Worm (Caenorhabditis elegans): ENCODE measurements around the gene sre-44.

sre-44 gene

DNA sequence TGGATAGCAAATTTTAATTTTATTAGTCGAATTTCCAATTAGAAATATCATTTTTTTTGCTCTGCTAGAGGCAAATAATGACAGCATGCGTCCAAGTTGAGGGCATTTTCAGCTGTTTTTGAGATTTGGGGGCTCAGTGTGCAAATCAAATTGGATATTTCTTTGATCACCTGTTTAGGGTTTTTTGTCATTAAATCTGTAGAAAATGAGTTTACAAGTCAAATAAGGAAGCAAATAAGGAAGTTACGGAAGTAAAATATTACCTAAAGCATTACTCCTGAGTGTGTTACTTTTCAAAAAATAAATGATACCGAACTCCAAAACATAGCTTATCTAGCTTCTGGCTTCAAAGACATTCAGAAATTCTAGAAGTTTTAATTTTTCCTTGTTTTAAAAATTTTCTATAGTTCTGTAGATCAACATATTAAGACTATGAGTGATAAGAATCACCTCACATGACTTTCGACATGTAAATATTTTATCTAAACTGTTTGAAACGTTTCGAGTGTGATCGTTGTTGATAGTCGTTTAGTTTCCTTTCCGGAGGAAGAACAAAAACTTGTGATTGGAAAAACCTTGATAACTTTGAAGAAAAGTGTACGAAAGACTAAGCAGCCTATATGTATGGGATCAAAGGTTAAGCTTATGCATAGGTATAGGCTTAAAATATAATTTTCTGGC lies 30.6 kb downstream of the sre-44 start, which contains the start of gene sre-48 (continued):
- TF ChIP-seq ceh-82 (tag; optimal IDR thresholded peaks at IDR 0.05) (no peak), spr-3 (GFP tag; optimal IDR thresholded peaks at IDR 0.05) (no peak), dpl-1 (GFP tag; optimal IDR thresholded peaks at IDR 0.05) (no peak), tag-97 (GFP tag; IDR thresholded peaks at IDR 0.05) (no peak), ctbp-1 (GFP tag; IDR thresholded peaks at IDR 0.05) (no peak), unc-62 (GFP tag; optimal IDR thresholded peaks at IDR 0.05 in 1 of 2) (peak in 1 of 2 experiments; percentile 22), unc-62 (tag; optimal IDR thresholded peaks at IDR 0.05) (no peak), daf-16 (GFP tag; optimal IDR thresholded peaks at IDR 0.05) (no peak), daf-16 (tag; optimal IDR thresholded peaks at IDR 0.05) (peak; percentile 76), duxl-1 (tag; optimal IDR thresholded peaks at IDR 0.05; ENCODE audit: poor library complexity) (no peak), nhr-102 (tag; optimal IDR thresholded peaks at IDR 0.05) (no peak), mep-1 (tag; optimal IDR thresholded peaks at IDR 0.05) (no peak), dmd-6 (GFP tag; IDR thresholded peaks at IDR 0.05) (0 out of 2 replicates have a peak, but pooled peaks have one; percentile 17), zip-2 (tag; optimal IDR thresholded peaks at IDR 0.05) (no peak), nhr-77 (tag; optimal IDR thresholded peaks at IDR 0.05) (peak; percentile 48)

DNA sequence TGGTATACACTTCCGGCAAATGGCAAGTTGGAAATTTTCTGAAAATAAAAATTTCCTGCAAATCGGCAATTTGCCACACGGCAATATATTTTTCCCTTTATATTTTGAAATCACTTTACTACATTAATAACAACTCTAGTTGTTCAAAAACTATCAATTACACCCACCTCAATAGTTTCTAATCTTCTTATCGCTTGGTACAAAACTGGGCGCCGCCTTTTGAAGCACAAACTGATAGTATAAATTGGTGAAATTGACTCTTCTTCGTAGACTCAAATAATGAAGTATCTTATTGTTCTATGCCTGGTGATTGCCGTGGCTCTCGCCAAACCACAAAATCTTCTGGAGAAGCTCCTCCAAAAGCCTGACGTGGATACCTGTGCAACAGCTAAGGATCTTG lies 31.7 kb downstream of the sre-44 start, which contains the start of gene Y39G8B.9:
Gene Y39G8B.9 (plus strand): TSS at position 269 of the 400 bp plus-strand sequence.
- TF ChIP-seq dmd-6 (GFP tag; IDR thresholded peaks at IDR 0.05) (peak; percentile 41; the same call in 1 of the 2 replicates), tra-1 (GFP tag; IDR thresholded peaks at IDR 0.05) (no peak), sdz-12 (GFP tag; optimal IDR thresholded peaks at IDR 0.05) (no peak), skn-1 (tag; optimal IDR thresholded peaks at IDR 0.05) (no peak), Y5F2A.4 (GFP tag; optimal IDR thresholded peaks at IDR 0.05) (no peak), nhr-102 (tag; optimal IDR thresholded peaks at IDR 0.05) (no peak), mep-1 (tag; optimal IDR thresholded peaks at IDR 0.05) (no peak), lin-15B (tag; optimal IDR thresholded peaks at IDR 0.05) (no peak), D1046.2 (GFP tag; IDR thresholded peaks at IDR 0.05) (no peak), spr-3 (GFP tag; optimal IDR thresholded peaks at IDR 0.05) (no peak), duxl-1 (tag; optimal IDR thresholded peaks at IDR 0.05; ENCODE audit: poor library complexity) (no peak), nhr-10 (tag; optimal IDR thresholded peaks at IDR 0.05) (no peak), mdl-1 (tag; optimal IDR thresholded peaks at IDR 0.05) (no peak), egl-43 (GFP tag; IDR thresholded peaks at IDR 0.05) (no peak), ztf-11 (tag; optimal IDR thresholded peaks at IDR 0.05) (no peak), lin-38 (GFP tag; IDR thresholded peaks at IDR 0.05) (no peak), nhr-42 (GFP tag; IDR thresholded peaks at IDR 0.05) (no peak), mes-2 (tag; optimal IDR thresholded peaks at IDR 0.05; ENCODE audit: poor library complexity, severe bottlenecking) (no peak), dmd-8 (GFP tag; IDR thresholded peaks at IDR 0.05) (no peak), lir-3 (tag; optimal IDR thresholded peaks at IDR 0.05) (no peak), lim-7 (GFP tag; IDR thresholded peaks at IDR 0.05) (no peak), pqm-1 (tag; optimal IDR thresholded peaks at IDR 0.05) (peak; percentile 68), daf-16 (GFP tag; optimal IDR thresholded peaks at IDR 0.05) (no peak), daf-16 (tag; optimal IDR thresholded peaks at IDR 0.05) (peak; percentile 7), ZK337.2 (GFP tag; IDR thresholded peaks at IDR 0.05) (no peak), aha-1 (tag) (no peak), daf-12 (tag; optimal IDR thresholded peaks at IDR 0.05) (no peak), nhr-28 (tag; optimal IDR thresholded peaks at IDR 0.05) (peak; percentile 48), F37D6.2 (tag; optimal IDR thresholded peaks at IDR 0.05) (no peak)

DNA sequence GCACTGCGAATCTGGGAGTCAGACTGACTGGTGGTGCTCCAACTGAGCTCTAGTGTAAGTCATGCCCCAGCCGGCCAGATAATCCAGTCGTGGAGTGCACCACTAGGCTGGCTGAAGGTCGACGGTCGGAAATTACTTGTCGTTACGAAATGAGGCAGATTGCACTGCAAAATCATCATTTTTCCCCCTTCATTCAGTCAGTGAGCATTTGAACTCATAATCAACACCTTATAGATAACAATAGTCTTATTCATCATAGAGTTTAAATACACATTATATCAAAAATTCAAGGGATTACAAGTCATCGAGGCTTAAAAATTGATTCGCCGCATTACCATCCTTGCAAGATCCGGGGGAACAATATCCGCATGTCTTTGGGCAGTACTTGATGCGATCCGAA lies 32.4 kb downstream of the sre-44 start:
- peak; percentile 19 for TF ChIP-seq pqm-1 (tag; optimal IDR thresholded peaks at IDR 0.05)
- no peak for TF ChIP-seq daf-16 (GFP tag; optimal IDR thresholded peaks at IDR 0.05)
- peak; percentile 9 for TF ChIP-seq daf-16 (tag; optimal IDR thresholded peaks at IDR 0.05)
- TF ChIP-seq tag-97 (GFP tag; IDR thresholded peaks at IDR 0.05) = no peak
